Worm (Caenorhabditis elegans): ENCODE data around the gene dnj-23.

DNA sequence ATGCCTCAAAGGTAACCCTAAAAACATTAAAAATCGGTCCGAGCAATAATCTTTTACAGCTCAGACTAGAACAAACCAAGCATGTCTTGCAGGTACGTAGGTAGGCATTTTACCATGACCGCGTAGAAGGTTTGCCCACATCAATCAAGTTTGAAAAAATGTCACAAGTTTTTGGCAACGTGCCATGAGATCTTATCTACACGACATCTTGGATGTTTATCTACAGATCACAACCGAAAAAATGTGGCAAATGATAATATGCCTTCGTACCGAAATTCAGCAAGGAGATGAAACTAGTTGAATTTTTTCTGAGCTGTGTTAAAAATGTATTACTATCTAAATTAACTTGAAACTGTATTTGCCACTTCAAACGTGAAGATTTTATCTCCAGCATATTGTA is 44.0 kb downstream of the dnj-23 start:
- TF ChIP-seq pqm-1 (tag; optimal IDR thresholded peaks at IDR 0.05) = no peak
- TF ChIP-seq sdz-12 (GFP tag; optimal IDR thresholded peaks at IDR 0.05) = no peak
- peak in 1 of 2 experiments; percentile 80 for TF ChIP-seq unc-62 (GFP tag; optimal IDR thresholded peaks at IDR 0.05 in 1 of 2)
- TF ChIP-seq unc-62 (tag; optimal IDR thresholded peaks at IDR 0.05) = no peak
- TF ChIP-seq nhr-77 (tag; optimal IDR thresholded peaks at IDR 0.05) = no peak
- no peak for TF ChIP-seq lin-15B (tag; optimal IDR thresholded peaks at IDR 0.05)
